Worm (Caenorhabditis elegans) whole organism, L3 larva: Measurements from ENCODE around the gene hlh-11.

Experiments
- R02D3.7 ChIP-seq: fragments of 150-350 bp; optimal IDR thresholded peaks from 2 replicates; lab custom pipeline; 2014; ENCODE audit warnings: missing biosample characterization, missing genetic modification characterization
- ZK546.5 ChIP-seq: sonication (generic microtip); optimal IDR thresholded peaks from 2 replicates; lab custom pipeline; 2017; ENCODE audit warnings: missing biosample characterization, missing genetic modification characterization
- aly-2 ChIP-seq: fragments of 150-350 bp; optimal IDR thresholded peaks from 2 replicates; lab custom pipeline; 2014; ENCODE audit warnings: missing biosample characterization, missing genetic modification characterization
- ama-1 ChIP-seq: fragments of 150-350 bp; optimal IDR thresholded peaks from 2 replicates; lab custom pipeline; 2018
- ceh-16 ChIP-seq: sonication (generic microtip); optimal IDR thresholded peaks from 2 replicates; lab custom pipeline; 2017; ENCODE audit warnings: missing biosample characterization, missing genetic modification characterization
- ceh-28 ChIP-seq: fragments of 150-350 bp; optimal IDR thresholded peaks from 2 replicates; lab custom pipeline; 2014; ENCODE audit warnings: missing biosample characterization, missing genetic modification reagents, missing genetic modification characterization
- ceh-82 ChIP-seq: fragments of 150-350 bp; optimal IDR thresholded peaks from 2 replicates; lab custom pipeline; 2014; ENCODE audit warnings: missing biosample characterization, missing genetic modification characterization
- egl-27 ChIP-seq: sonication (generic microtip); optimal IDR thresholded peaks from 4 replicates; lab custom pipeline; 2017; ENCODE audit warnings: missing biosample characterization, missing genetic modification reagents, missing genetic modification characterization
- egl-5 ChIP-seq: fragments of 150-350 bp; optimal IDR thresholded peaks from 2 replicates; lab custom pipeline; 2017; ENCODE audit warnings: missing biosample characterization, missing genetic modification reagents, missing genetic modification characterization, inconsistent platforms
- elt-2 ChIP-seq: sonication (generic microtip); optimal IDR thresholded peaks from 2 replicates; lab custom pipeline; 2016; ENCODE audit warnings: missing genetic modification reagents, mild to moderate bottlenecking, missing genetic modification characterization, missing compliant biosample characterization
- elt-3 ChIP-seq, 3 experiments: fragments of 150-350 bp in 1 of 3; sonication (generic microtip) in 2 of 3; optimal IDR thresholded peaks; 2 replicates in 2 of 3; 4 replicates in 1 of 3; lab custom pipeline; 2014 to 2017; ENCODE audit warnings: missing biosample characterization in 3 of 3, missing genetic modification characterization in 3 of 3
- fkh-10 ChIP-seq: sonication (generic microtip); optimal IDR thresholded peaks from 2 replicates; lab custom pipeline; 2017; ENCODE audit warnings: missing biosample characterization, missing genetic modification reagents, missing genetic modification characterization
- fkh-2 ChIP-seq: fragments of 150-350 bp; optimal IDR thresholded peaks from 2 replicates; lab custom pipeline; 2014; ENCODE audit warnings: missing biosample characterization, missing genetic modification reagents, missing genetic modification characterization
- fos-1 ChIP-seq: fragments of 150-350 bp; optimal IDR thresholded peaks from 2 replicates; lab custom pipeline; 2014; ENCODE audit warnings: missing biosample characterization, missing genetic modification characterization
- hmg-11 ChIP-seq: sonication (generic microtip); optimal IDR thresholded peaks from 2 replicates; lab custom pipeline; 2016; ENCODE audit warnings: missing genetic modification characterization, missing compliant biosample characterization
- jun-1 ChIP-seq: fragments of 150-350 bp; optimal IDR thresholded peaks from 2 replicates; lab custom pipeline; 2014; ENCODE audit warnings: missing biosample characterization, missing genetic modification reagents, missing genetic modification characterization
- lin-15B ChIP-seq: fragments of 150-350 bp; optimal IDR thresholded peaks from 2 replicates; lab custom pipeline; 2014; ENCODE audit warnings: missing biosample characterization, missing genetic modification characterization
- lin-39 ChIP-seq: fragments of 150-350 bp; optimal IDR thresholded peaks from 2 replicates; lab custom pipeline; 2018; ENCODE audit warnings: missing biosample characterization, missing genetic modification reagents, missing genetic modification characterization
- mdl-1 ChIP-seq: fragments of 150-350 bp; optimal IDR thresholded peaks from 2 replicates; lab custom pipeline; 2014; ENCODE audit warnings: missing biosample characterization, missing genetic modification characterization
- nhr-11 ChIP-seq: fragments of 150-350 bp; optimal IDR thresholded peaks from 2 replicates; lab custom pipeline; 2014; ENCODE audit warnings: missing biosample characterization, missing genetic modification characterization
- nhr-12 ChIP-seq: fragments of 150-350 bp; optimal IDR thresholded peaks from 2 replicates; lab custom pipeline; 2014; ENCODE audit warnings: missing biosample characterization, missing genetic modification characterization
- nhr-23 ChIP-seq: fragments of 150-350 bp; optimal IDR thresholded peaks from 2 replicates; lab custom pipeline; 2014; ENCODE audit warnings: missing biosample characterization, missing genetic modification reagents, missing genetic modification characterization
- nhr-237 ChIP-seq: fragments of 150-350 bp; optimal IDR thresholded peaks from 2 replicates; lab custom pipeline; 2014; ENCODE audit warnings: missing biosample characterization, missing genetic modification characterization
- nhr-25 ChIP-seq: sonication (generic microtip); optimal IDR thresholded peaks from 2 replicates; lab custom pipeline; 2017; ENCODE audit warnings: missing biosample characterization, missing genetic modification characterization
- nhr-28 ChIP-seq: fragments of 150-350 bp; optimal IDR thresholded peaks from 2 replicates; lab custom pipeline; 2014; ENCODE audit warnings: missing biosample characterization, missing genetic modification characterization
- nhr-43 ChIP-seq: sonication (generic microtip); optimal IDR thresholded peaks from 2 replicates; lab custom pipeline; 2016; ENCODE audit warnings: mild to moderate bottlenecking, missing genetic modification characterization, missing compliant biosample characterization; ENCODE audit not compliant: poor library complexity, severe bottlenecking
- nhr-67 ChIP-seq: fragments of 150-350 bp; optimal IDR thresholded peaks from 2 replicates; lab custom pipeline; 2014; ENCODE audit warnings: missing biosample characterization, missing genetic modification characterization
- pha-4 ChIP-seq: fragments of 150-350 bp; optimal IDR thresholded peaks from 2 replicates; lab custom pipeline; 2014; ENCODE audit warnings: missing biosample characterization, missing genetic modification reagents, missing genetic modification characterization
- pqm-1 ChIP-seq: fragments of 150-350 bp; optimal IDR thresholded peaks from 2 replicates; lab custom pipeline; 2017; ENCODE audit warnings: missing biosample characterization, missing genetic modification characterization, inconsistent platforms
- sea-2 ChIP-seq: fragments of 150-350 bp; sonication (generic microtip); optimal IDR thresholded peaks from 4 replicates; lab custom pipeline; 2014; ENCODE audit warnings: missing biosample characterization, missing genetic modification reagents, missing genetic modification characterization
- skn-1 ChIP-seq: fragments of 150-350 bp; optimal IDR thresholded peaks from 2 replicates; lab custom pipeline; 2014; ENCODE audit warnings: missing biosample characterization, missing genetic modification characterization
- snpc-4 ChIP-seq: fragments of 150-350 bp; optimal IDR thresholded peaks from 2 replicates; lab custom pipeline; 2014; ENCODE audit warnings: missing biosample characterization, missing genetic modification characterization
- tbx-2 ChIP-seq: sonication (generic microtip); optimal IDR thresholded peaks from 2 replicates; lab custom pipeline; 2016; ENCODE audit warnings: mild to moderate bottlenecking, missing genetic modification characterization, missing compliant biosample characterization
- unc-39 ChIP-seq: sonication (generic microtip); optimal IDR thresholded peaks from 4 replicates; lab custom pipeline; 2017; ENCODE audit warnings: missing biosample characterization, missing genetic modification characterization
- zag-1 ChIP-seq: fragments of 150-350 bp; optimal IDR thresholded peaks from 2 replicates; lab custom pipeline; 2014; ENCODE audit warnings: missing biosample characterization, missing genetic modification characterization
- ztf-11 ChIP-seq: fragments of 150-350 bp; optimal IDR thresholded peaks from 2 replicates; lab custom pipeline; 2014; ENCODE audit warnings: missing biosample characterization, missing genetic modification characterization
- ztf-4 ChIP-seq: fragments of 150-350 bp; optimal IDR thresholded peaks from 2 replicates; lab custom pipeline; 2014; ENCODE audit warnings: missing biosample characterization, missing genetic modification characterization

hlh-11 gene

ce11 chrIII:9638159-9638754, 18.7 kb downstream of the hlh-11 start:
- TF ChIP-seq pha-4, result peak; percentile 9
- TF ChIP-seq ceh-28 (tag; lab: Kevin White, UChicago), result no peak
- no peak for TF ChIP-seq ZK546.5 (tag; lab: Kevin White, UChicago)
- no peak for TF ChIP-seq skn-1 (tag; lab: Kevin White, UChicago)
- TF ChIP-seq egl-5, result no peak
- no peak for TF ChIP-seq hmg-11 (tag; lab: Kevin White, UChicago)
- peak; percentile 6 for TF ChIP-seq jun-1 (tag; lab: Kevin White, UChicago)
- TF ChIP-seq snpc-4 (tag; lab: Kevin White, UChicago), result no peak
- TF ChIP-seq fkh-10, result no peak
- TF ChIP-seq nhr-237, result no peak
- TF ChIP-seq nhr-28, result no peak
- peak; percentile 94 for TF ChIP-seq elt-2
- TF ChIP-seq nhr-12 (tag; lab: Kevin White, UChicago), result no peak
- peak; percentile 97 for TF ChIP-seq pqm-1 (tag; lab: Kevin White, UChicago)
- no peak for TF ChIP-seq ama-1 (lab: Kevin White, UChicago)
- no peak for TF ChIP-seq nhr-25

- TF ChIP-seq ztf-11 (tag; lab: Kevin White, UChicago), result no peak
- no peak for TF ChIP-seq egl-27
- no peak for TF ChIP-seq mdl-1 (tag; lab: Kevin White, UChicago)
- TF ChIP-seq ceh-82 (tag; lab: Kevin White, UChicago), result no peak
- TF ChIP-seq lin-39 (tag; lab: Kevin White, UChicago), result no peak
- TF ChIP-seq nhr-43 (tag; lab: Kevin White, UChicago), result no peak
- peak; percentile 30 for TF ChIP-seq nhr-23
- TF ChIP-seq, all 47 proteins: peak for 1
These were observed 20.0 kb downstream of the hlh-11 start for ce11 chrIII:9639281-9640050.

ce11 chrIII:9642110-9642509, 22.6 kb downstream of the hlh-11 start:
- TF ChIP-seq nhr-28 (no peak), nhr-11 (tag; lab: Kevin White, UChicago) (no peak), nhr-23 (peak; percentile 16), ceh-82 (tag; lab: Kevin White, UChicago) (no peak), egl-5 (no peak), elt-2 (no peak), lin-15B (tag; lab: Kevin White, UChicago) (no peak)

ce11 chrIII:9645099-9645498, 25.6 kb downstream of the hlh-11 start:
- TF ChIP-seq elt-3 (tag; optimal IDR thresholded peaks at IDR 0.05; lab: Kevin White, UChicago) (peak in 1 of 3 experiments; percentile 66), lin-15B (tag; lab: Kevin White, UChicago) (no peak), nhr-23 (peak; percentile 59), ztf-4 (no peak), mdl-1 (tag; lab: Kevin White, UChicago) (no peak), nhr-67 (no peak), aly-2 (tag; lab: Kevin White, UChicago) (no peak)

- TF ChIP-seq nhr-43 (tag; lab: Kevin White, UChicago) (peak; percentile 66), sea-2 (no peak), nhr-237 (no peak), elt-3 (tag; optimal IDR thresholded peaks at IDR 0.05; lab: Kevin White, UChicago) (no peak), fos-1 (tag; lab: Kevin White, UChicago) (no peak), ceh-16 (tag; lab: Kevin White, UChicago) (no peak), zag-1 (no peak), nhr-25 (peak; percentile 10), tbx-2 (no peak), unc-39 (tag; lab: Kevin White, UChicago) (no peak), ZK546.5 (tag; lab: Kevin White, UChicago) (no peak), nhr-23 (peak; percentile 84), R02D3.7 (tag; lab: Kevin White, UChicago) (no peak), fkh-2 (tag; lab: Kevin White, UChicago) (no peak)
These were observed 27.0 kb downstream of the hlh-11 start for ce11 chrIII:9646440-9647021.
